Worm (Caenorhabditis elegans) whole organism, early embryonic: ENCODE results near the gene lipl-7.

Experiments
- ama-1 ChIP-seq: fragments of 150-350 bp; optimal IDR thresholded peaks from 2 replicates; lab custom pipeline; 2014
- ceh-36 ChIP-seq: sonication (generic microtip); optimal IDR thresholded peaks from 2 replicates; lab custom pipeline; 2016; ENCODE audit warnings: missing genetic modification characterization, inconsistent platforms, missing compliant biosample characterization
- ets-7 ChIP-seq: sonication (generic microtip); optimal IDR thresholded peaks from 2 replicates; lab custom pipeline; 2016; ENCODE audit warnings: missing genotype, missing genetic modification characterization, missing compliant biosample characterization
- flt-1 ChIP-seq: fragments of 200-800 bp; sonication (Bioruptor generic); IDR thresholded peaks from 2 replicates; pipeline ENCODE4 v1.3.6; 2022; ENCODE audit warnings: missing genetic modification characterization, missing compliant biosample characterization
- hnd-1 ChIP-seq: sonication (generic microtip); optimal IDR thresholded peaks from 2 replicates; lab custom pipeline; 2016; ENCODE audit warnings: missing genetic modification characterization, missing compliant biosample characterization
- sea-1 ChIP-seq: fragments of 200-800 bp; sonication (Bioruptor generic); conservative IDR thresholded peaks from 2 replicates; pipeline ENCODE4 v1.3.6; 2022; ENCODE audit warnings: missing genetic modification characterization, missing compliant biosample characterization
- tbx-37 ChIP-seq: fragments of 200-800 bp; sonication (Bioruptor generic); conservative IDR thresholded peaks from 2 replicates; pipeline ENCODE4 v1.3.6; 2022; ENCODE audit warnings: missing genetic modification reagents, missing genetic modification characterization, missing compliant biosample characterization
- tra-4 ChIP-seq: sonication (generic microtip); optimal IDR thresholded peaks from 2 replicates; lab custom pipeline; 2017; ENCODE audit warnings: missing genetic modification characterization, missing compliant biosample characterization

ce11 chrIV:10230971-10231370, 10.7 kb downstream of the lipl-7 start, which contains the start of gene F01G10.5:
- TF ChIP-seq ama-1 (lab: Kevin White, UChicago), result no peak
- no peak for TF ChIP-seq ets-7 (tag; lab: Kevin White, UChicago)
- no peak for TF ChIP-seq flt-1 (GFP tag; lab: Robert Waterston, UW)
- no peak for TF ChIP-seq sea-1 (GFP tag; lab: Robert Waterston, UW)
- no peak for TF ChIP-seq hnd-1 (tag; lab: Kevin White, UChicago)
- TF ChIP-seq tra-4 (tag; lab: Kevin White, UChicago), result no peak
- no peak for TF ChIP-seq tbx-37 (GFP tag; lab: Robert Waterston, UW)
- TF ChIP-seq ceh-36 (tag; lab: Kevin White, UChicago), result no peak
